Fruit fly (Drosophila melanogaster) Kc167 (cell line): Measurements from ENCODE around the gene Ttc30.

Experiments
- Sin3A ChIP-seq: fragments of >200 bp; optimal IDR thresholded peaks from 2 replicates; lab custom pipeline; 2018; ENCODE audit warnings: missing external identifiers
- h ChIP-seq: fragments of >200 bp; optimal IDR thresholded peaks from 3 replicates; lab custom pipeline; 2018; ENCODE audit warnings: missing external identifiers
- psq ChIP-seq: fragments of >200 bp; optimal IDR thresholded peaks from 2 replicates; lab custom pipeline; 2017; ENCODE audit warnings: missing external identifiers

DNA sequence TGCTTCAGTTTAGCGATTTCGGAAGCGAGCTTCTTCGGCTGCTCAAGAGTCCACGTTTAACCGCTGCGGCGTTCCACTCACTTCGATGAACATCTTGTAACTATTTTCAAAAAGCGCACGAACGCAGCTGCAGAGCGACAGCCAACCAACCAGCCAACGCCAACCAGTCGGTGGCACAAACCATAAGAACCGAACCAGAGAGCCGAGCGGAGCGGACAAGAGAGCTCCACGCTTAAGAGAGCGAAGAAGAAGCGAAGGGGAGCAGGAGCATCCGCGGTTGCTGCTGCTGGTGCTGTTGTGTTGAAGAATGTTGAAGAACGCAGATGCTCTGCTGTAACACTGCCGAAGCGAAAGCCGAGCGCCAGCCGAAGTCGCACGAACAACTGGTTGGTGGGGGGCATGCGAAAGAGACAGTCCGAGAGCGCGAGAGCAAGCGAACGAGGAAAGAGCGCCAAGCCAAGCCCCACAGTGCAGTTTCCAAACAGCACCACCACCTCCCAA, 46.5 kb upstream of the Ttc30 start, which contains the start of gene CG9932:
- no peak for TF ChIP-seq h (lab: Kevin White, UChicago)
- TF ChIP-seq Sin3A, result no peak
- TF ChIP-seq psq, result no peak
